Fruit fly (Drosophila melanogaster): ENCODE measurements around the gene tey.

Gene tey

dm6 chr3L:19674317-19674716 is 10.4 kb upstream of the tey start (continued):
- no peak for TF ChIP-seq ewg (GFP tag; optimal IDR thresholded peaks at IDR 0.05)
- no peak for TF ChIP-seq CG15514 (GFP tag; optimal IDR thresholded peaks at IDR 0.05)
- TF ChIP-seq CG4404 (GFP tag; IDR thresholded peaks at IDR 0.05) = no peak
- TF ChIP-seq az2 (GFP tag; optimal IDR thresholded peaks at IDR 0.05) = peak; percentile 47
- TF ChIP-seq pum (GFP tag; optimal IDR thresholded peaks at IDR 0.05) = peak; percentile 17
- no peak for TF ChIP-seq CG32532 (GFP tag; IDR thresholded peaks at IDR 0.05)
- no peak for TF ChIP-seq CG12299 (tag; optimal IDR thresholded peaks at IDR 0.05)
- TF ChIP-seq CG43689 (GFP tag; IDR thresholded peaks at IDR 0.05) = no peak
- no peak for TF ChIP-seq inv (GFP tag; IDR thresholded peaks at IDR 0.05; ENCODE audit: partially characterized antibody)
- peak; percentile 28 for TF ChIP-seq CG10267 (tag; optimal IDR thresholded peaks at IDR 0.05)
- TF ChIP-seq CG3407 (GFP tag; optimal IDR thresholded peaks at IDR 0.05) = peak; percentile 20
- no peak for TF ChIP-seq HmgD (GFP tag; optimal IDR thresholded peaks at IDR 0.05)
- TF ChIP-seq HLH54F (GFP tag; optimal IDR thresholded peaks at IDR 0.05) = no peak
- peak; percentile 9; the same call in 1 of the 2 replicates for TF ChIP-seq lmd (GFP tag; IDR thresholded peaks at IDR 0.05)
- TF ChIP-seq CHES-1-like (GFP tag; optimal IDR thresholded peaks at IDR 0.05) = no peak
- no peak for TF ChIP-seq CG4328 (GFP tag; optimal IDR thresholded peaks at IDR 0.05)
- TF ChIP-seq nerfin-2 (GFP tag; IDR thresholded peaks at IDR 0.05; ENCODE audit: partially characterized antibody) = no peak
- TF ChIP-seq gcm2 (GFP tag; optimal IDR thresholded peaks at IDR 0.05) = no peak
- TF ChIP-seq mirr (GFP tag; optimal IDR thresholded peaks at IDR 0.05) = no peak
- peak; percentile 38; the same call in 1 of the 3 replicates for TF ChIP-seq row (GFP tag; IDR thresholded peaks at IDR 0.05)
- TF ChIP-seq MESR4 (GFP tag; optimal IDR thresholded peaks at IDR 0.05) = no peak
- peak; percentile 18 for TF ChIP-seq CG1602 (GFP tag; optimal IDR thresholded peaks at IDR 0.05)
- no peak for TF ChIP-seq hkb (optimal IDR thresholded peaks at IDR 0.05)
- no peak for TF ChIP-seq hkb (GFP tag; IDR thresholded peaks at IDR 0.05)
- TF ChIP-seq CG7556 (GFP tag; optimal IDR thresholded peaks at IDR 0.05) = no peak
- TF ChIP-seq org-1 (GFP tag; optimal IDR thresholded peaks at IDR 0.05) = no peak
- no peak for TF ChIP-seq CG9932 (GFP tag; IDR thresholded peaks at IDR 0.05)
- TF ChIP-seq scrt (GFP tag; optimal IDR thresholded peaks at IDR 0.05) = no peak
- 0 out of 2 replicates have a peak, but pooled peaks have one; percentile 13 for TF ChIP-seq onecut (GFP tag; IDR thresholded peaks at IDR 0.05)
- TF ChIP-seq HHEX (GFP tag; optimal IDR thresholded peaks at IDR 0.05) = no peak
- no peak for TF ChIP-seq NFAT (GFP tag; IDR thresholded peaks at IDR 0.05)
- no peak for TF ChIP-seq Atf-2 (GFP tag; optimal IDR thresholded peaks at IDR 0.05)
- no peak for TF ChIP-seq caup (GFP tag; optimal IDR thresholded peaks at IDR 0.05; ENCODE audit: severe bottlenecking)
- peak; percentile 38 for TF ChIP-seq CG12391 (tag; optimal IDR thresholded peaks at IDR 0.05)
- TF ChIP-seq sens (GFP tag) = peak; percentile 82
- no peak for TF ChIP-seq nau (GFP tag; optimal IDR thresholded peaks at IDR 0.05)
- peak; percentile 33 for TF ChIP-seq dmrt99B (tag; optimal IDR thresholded peaks at IDR 0.05)
- no peak for TF ChIP-seq Dip2 (GFP tag; IDR thresholded peaks at IDR 0.05)
- TF ChIP-seq Oli (tag; optimal IDR thresholded peaks at IDR 0.05) = peak; percentile 20
- TF ChIP-seq emc (GFP tag; optimal IDR thresholded peaks at IDR 0.05) = no peak
- TF ChIP-seq CG31441 (GFP tag; IDR thresholded peaks at IDR 0.05) = peak; percentile 40; the same call in 1 of the 2 replicates
- no peak for TF ChIP-seq CG34422 (GFP tag; IDR thresholded peaks at IDR 0.05)
- TF ChIP-seq Aef1 (GFP tag; IDR thresholded peaks at IDR 0.05) = no peak
- TF ChIP-seq cad (GFP tag; optimal IDR thresholded peaks at IDR 0.05) = no peak
- TF ChIP-seq Neu2 (GFP tag; optimal IDR thresholded peaks at IDR 0.05; ENCODE audit: borderline replicate concordance) = no peak
- TF ChIP-seq Poxn (GFP tag; IDR thresholded peaks at IDR 0.05) = no peak
- TF ChIP-seq dan (GFP tag; IDR thresholded peaks at IDR 0.05) = no peak
- no peak for TF ChIP-seq tx (GFP tag; optimal IDR thresholded peaks at IDR 0.05)
- TF ChIP-seq Opbp (GFP tag; IDR thresholded peaks at IDR 0.05; ENCODE audit: partially characterized antibody) = no peak
- TF ChIP-seq ems (GFP tag; optimal IDR thresholded peaks at IDR 0.05) = no peak
- peak; percentile 21 for TF ChIP-seq pnt (GFP tag; optimal IDR thresholded peaks at IDR 0.05)
- TF ChIP-seq NK7.1 (GFP tag; optimal IDR thresholded peaks at IDR 0.05) = no peak
